Worm (Caenorhabditis elegans) whole organism, L2 larva: ENCODE data around the gene unc-82.

Experiments
- C34F6.9 ChIP-seq: fragments of 150-350 bp; optimal IDR thresholded peaks from 2 replicates; lab custom pipeline; 2014; ENCODE audit warnings: missing biosample characterization, missing genetic modification characterization
- Y55F3AM.14 ChIP-seq: fragments of 200-800 bp; sonication (Bioruptor generic); optimal IDR thresholded peaks from 2 replicates; lab custom pipeline; 2018; ENCODE audit warnings: mild to moderate bottlenecking, missing genetic modification characterization, missing compliant biosample characterization
- ZK546.5 ChIP-seq: sonication (generic microtip); optimal IDR thresholded peaks from 2 replicates; lab custom pipeline; 2017; ENCODE audit warnings: missing biosample characterization, missing genetic modification characterization
- alr-1 ChIP-seq: fragments of 150-350 bp; optimal IDR thresholded peaks from 2 replicates; lab custom pipeline; 2014; ENCODE audit warnings: missing biosample characterization, missing genetic modification characterization
- aly-2 ChIP-seq: fragments of 150-350 bp; optimal IDR thresholded peaks from 2 replicates; lab custom pipeline; 2014; ENCODE audit warnings: missing biosample characterization, missing genetic modification characterization
- blmp-1 ChIP-seq: sonication (generic microtip); optimal IDR thresholded peaks from 2 replicates; lab custom pipeline; 2017; ENCODE audit warnings: missing genetic modification characterization, mild to moderate bottlenecking, missing compliant biosample characterization, antibody characterized with exemption, moderate library complexity; ENCODE audit not compliant: insufficient read depth
- ceh-16 ChIP-seq: fragments of 150-350 bp; optimal IDR thresholded peaks from 2 replicates; lab custom pipeline; 2014; ENCODE audit warnings: missing biosample characterization, missing genetic modification characterization
- ceh-82 ChIP-seq: fragments of 150-350 bp; optimal IDR thresholded peaks from 2 replicates; lab custom pipeline; 2014; ENCODE audit warnings: missing biosample characterization, missing genetic modification characterization
- dmd-4 ChIP-seq: sonication (generic microtip); optimal IDR thresholded peaks from 2 replicates; lab custom pipeline; 2017; ENCODE audit warnings: missing biosample characterization, missing genetic modification characterization
- fos-1 ChIP-seq: fragments of 150-350 bp; optimal IDR thresholded peaks from 2 replicates; lab custom pipeline; 2014; ENCODE audit warnings: missing biosample characterization, missing genetic modification characterization
- lin-13 ChIP-seq: fragments of 150-350 bp; optimal IDR thresholded peaks from 2 replicates; lab custom pipeline; 2014; ENCODE audit warnings: missing biosample characterization, missing genetic modification reagents, missing genetic modification characterization
- mab-5 ChIP-seq: fragments of 150-350 bp; optimal IDR thresholded peaks from 2 replicates; lab custom pipeline; 2014; ENCODE audit warnings: missing biosample characterization, missing genetic modification characterization
- mdl-1 ChIP-seq, 2 experiments: fragments of 150-350 bp in 1 of 2; sonication (generic microtip) in 1 of 2; optimal IDR thresholded peaks; 2 replicates each; lab custom pipeline; 2017; ENCODE audit warnings: missing biosample characterization in 2 of 2, missing genetic modification characterization in 2 of 2
- nhr-10 ChIP-seq: sonication (generic microtip); optimal IDR thresholded peaks from 2 replicates; lab custom pipeline; 2017; ENCODE audit warnings: missing biosample characterization, missing genetic modification characterization
- nhr-11 ChIP-seq: fragments of 150-350 bp; optimal IDR thresholded peaks from 2 replicates; lab custom pipeline; 2014; ENCODE audit warnings: missing biosample characterization, missing genetic modification characterization
- nhr-12 ChIP-seq: fragments of 150-350 bp; optimal IDR thresholded peaks from 2 replicates; lab custom pipeline; 2014; ENCODE audit warnings: missing biosample characterization, missing genetic modification characterization
- nhr-129 ChIP-seq: fragments of 150-350 bp; optimal IDR thresholded peaks from 2 replicates; lab custom pipeline; 2014; ENCODE audit warnings: missing biosample characterization, missing genetic modification characterization
- nhr-21 ChIP-seq: fragments of 150-350 bp; optimal IDR thresholded peaks from 2 replicates; lab custom pipeline; 2014; ENCODE audit warnings: missing biosample characterization, missing genetic modification characterization
- nhr-23 ChIP-seq: fragments of 150-350 bp; optimal IDR thresholded peaks from 2 replicates; lab custom pipeline; 2014; ENCODE audit warnings: missing biosample characterization, missing genetic modification reagents, missing genetic modification characterization
- nhr-237 ChIP-seq: fragments of 150-350 bp; optimal IDR thresholded peaks from 2 replicates; lab custom pipeline; 2014; ENCODE audit warnings: missing biosample characterization, missing genetic modification characterization
- nhr-25 ChIP-seq: fragments of 150-350 bp; sonication (generic microtip); optimal IDR thresholded peaks from 3 replicates; lab custom pipeline; 2014; ENCODE audit warnings: missing biosample characterization, missing genetic modification characterization
- nhr-77 ChIP-seq: fragments of 150-350 bp; optimal IDR thresholded peaks from 2 replicates; lab custom pipeline; 2014; ENCODE audit warnings: missing biosample characterization, missing genetic modification characterization
- peb-1 ChIP-seq: fragments of 150-350 bp; optimal IDR thresholded peaks from 2 replicates; lab custom pipeline; 2014; ENCODE audit warnings: missing biosample characterization, missing genetic modification characterization
- sma-3 ChIP-seq: sonication (generic microtip); optimal IDR thresholded peaks from 2 replicates; lab custom pipeline; 2016; ENCODE audit warnings: missing genetic modification reagents, missing genetic modification characterization, missing compliant biosample characterization
- sma-9 ChIP-seq, 2 experiments: fragments of 150-350 bp in 1 of 2; sonication (generic microtip) in 1 of 2; optimal IDR thresholded peaks; 2 replicates each; lab custom pipeline; 2014 to 2016; ENCODE audit warnings: missing genetic modification characterization in 2 of 2, mild to moderate bottlenecking in 1 of 2, missing biosample characterization in 1 of 2, missing compliant biosample characterization in 1 of 2, missing genetic modification reagents in 1 of 2, moderate library complexity in 1 of 2
- snpc-4 ChIP-seq: fragments of 150-350 bp; optimal IDR thresholded peaks from 2 replicates; lab custom pipeline; 2014; ENCODE audit warnings: missing biosample characterization, missing genetic modification characterization
- unc-39 ChIP-seq: fragments of 150-350 bp; optimal IDR thresholded peaks from 2 replicates; lab custom pipeline; 2014; ENCODE audit warnings: missing biosample characterization, missing genetic modification characterization
- unc-55 ChIP-seq: fragments of 150-350 bp; sonication (generic microtip); optimal IDR thresholded peaks from 3 replicates; lab custom pipeline; 2014; ENCODE audit warnings: missing biosample characterization, missing genetic modification reagents, missing genetic modification characterization

unc-82 gene

ce11 chrIV:7460225-7460624 is 35.9 kb downstream of the unc-82 start, which contains the start of gene F13B6.2:
Gene F13B6.2, minus strand, starts transcription at chrIV:7460325.
- peak; percentile 34 for TF ChIP-seq fos-1 (tag; lab: Kevin White, UChicago)
- TF ChIP-seq nhr-129: no peak

- TF ChIP-seq ceh-82 (tag; lab: Kevin White, UChicago): no peak
Observed at ce11 chrIV:7465857-7466256, 41.6 kb downstream of the unc-82 start, which contains the start of gene F13B6.3. Gene F13B6.3, minus strand, starts transcription at chrIV:7465957.

- TF ChIP-seq nhr-77 (tag; lab: Kevin White, UChicago) (no peak), fos-1 (tag; lab: Kevin White, UChicago) (peak; percentile 12)
Observed at ce11 chrIV:7467170-7467569, 42.9 kb downstream of the unc-82 start.

ce11 chrIV:7468638-7469037 is 44.3 kb downstream of the unc-82 start:
- TF ChIP-seq aly-2 (tag; lab: Kevin White, UChicago): no peak
- TF ChIP-seq ZK546.5 (tag; lab: Kevin White, UChicago): no peak
- TF ChIP-seq fos-1 (tag; lab: Kevin White, UChicago): peak; percentile 62
- no peak for TF ChIP-seq nhr-11

ce11 chrIV:7469782-7470413 is 45.6 kb downstream of the unc-82 start, which contains the start of gene F55G1.7:
Gene F55G1.7, minus strand, starts transcription at chrIV:7469832.
- TF ChIP-seq sma-9 (GFP tag; optimal IDR thresholded peaks at IDR 0.05; lab: Kevin White, UChicago) (peak; percentile 47), sma-9 (tag; optimal IDR thresholded peaks at IDR 0.05; lab: Kevin White, UChicago) (no peak), peb-1 (tag; lab: Kevin White, UChicago) (no peak)

- TF ChIP-seq ceh-16 (tag; lab: Kevin White, UChicago) (no peak), mab-5 (no peak), nhr-12 (tag; lab: Kevin White, UChicago) (no peak), mdl-1 (tag; optimal IDR thresholded peaks at IDR 0.05; lab: Kevin White, UChicago) (no peak), nhr-77 (tag; lab: Kevin White, UChicago) (no peak), aly-2 (tag; lab: Kevin White, UChicago) (no peak), nhr-11 (no peak)
- TF ChIP-seq, all 48 proteins: peak for 0
Observed at ce11 chrIV:7473159-7473649, 48.9 kb downstream of the unc-82 start, which contains the start of the genes plk-3 and F55G1.6. Gene plk-3, minus strand, starts transcription at chrIV:7473209. Gene F55G1.6, plus strand, starts transcription at chrIV:7473517.

- TF ChIP-seq nhr-21 (no peak), fos-1 (tag; lab: Kevin White, UChicago) (no peak), nhr-23 (tag; lab: Kevin White, UChicago) (no peak), unc-39 (tag; lab: Kevin White, UChicago) (no peak)
Observed at ce11 chrIV:7474826-7475225, 50.5 kb downstream of the unc-82 start, which contains the start of gene slc-25A18.2. Gene slc-25A18.2, plus strand, starts transcription at chrIV:7475041.

ce11 chrIV:7477197-7477596 is 52.9 kb downstream of the unc-82 start, which contains the start of gene pycr-4:
Gene pycr-4, minus strand, starts transcription at chrIV:7477297.
- TF ChIP-seq sma-9 (GFP tag; optimal IDR thresholded peaks at IDR 0.05; lab: Kevin White, UChicago) (peak; percentile 25), sma-9 (tag; optimal IDR thresholded peaks at IDR 0.05; lab: Kevin White, UChicago) (no peak), C34F6.9 (tag; lab: Kevin White, UChicago) (peak; percentile 13), nhr-77 (tag; lab: Kevin White, UChicago) (no peak), dmd-4 (tag; lab: Kevin White, UChicago) (no peak), unc-55 (no peak)

- no peak for TF ChIP-seq ceh-82 (tag; lab: Kevin White, UChicago)
- no peak for TF ChIP-seq unc-55
- no peak for TF ChIP-seq sma-3 (GFP tag; lab: Kevin White, UChicago)
- TF ChIP-seq nhr-25 (tag; lab: Kevin White, UChicago): no peak
- TF ChIP-seq blmp-1: no peak
- TF ChIP-seq mab-5: no peak
- no peak for TF ChIP-seq alr-1 (tag; lab: Kevin White, UChicago)
- no peak for TF ChIP-seq ZK546.5 (tag; lab: Kevin White, UChicago)
- TF ChIP-seq Y55F3AM.14 (GFP tag; lab: Kevin White, UChicago): no peak
- no peak for TF ChIP-seq nhr-21
- no peak for TF ChIP-seq dmd-4 (tag; lab: Kevin White, UChicago)
- TF ChIP-seq fos-1 (tag; lab: Kevin White, UChicago): no peak
- TF ChIP-seq snpc-4: no peak
- TF ChIP-seq nhr-237: no peak
- no peak for TF ChIP-seq nhr-10
- no peak for TF ChIP-seq lin-13 (GFP tag; lab: Kevin White, UChicago)
Observed at ce11 chrIV:7477697-7478096, 53.4 kb downstream of the unc-82 start.
